Worm (Caenorhabditis elegans) whole organism, early embryonic: ENCODE data around the gene lgc-53.

Experiments used
- ama-1 ChIP-seq: fragments of 150-350 bp; optimal IDR thresholded peaks from 2 replicates; lab custom pipeline; 2014
- flt-1 ChIP-seq: fragments of 200-800 bp; sonication (Bioruptor generic); IDR thresholded peaks from 2 replicates; pipeline ENCODE4 v1.3.6; 2022; ENCODE audit warnings: missing genetic modification characterization, missing compliant biosample characterization
- hmbx-1 ChIP-seq: sonication (generic microtip); optimal IDR thresholded peaks from 2 replicates; lab custom pipeline; 2016; ENCODE audit warnings: mild to moderate bottlenecking, missing genetic modification characterization, missing compliant biosample characterization
- scrt-1 ChIP-seq: fragments of 200-800 bp; sonication (Bioruptor generic); IDR thresholded peaks from 2 replicates; pipeline ENCODE4 v1.3.6; 2022; ENCODE audit warnings: missing genetic modification characterization, missing compliant biosample characterization
- tbx-11 ChIP-seq: fragments of 200-800 bp; sonication (Bioruptor generic); IDR thresholded peaks from 2 replicates; pipeline ENCODE4 v1.3.6; 2022; ENCODE audit warnings: missing genetic modification characterization, missing compliant biosample characterization
- tbx-37 ChIP-seq: fragments of 200-800 bp; sonication (Bioruptor generic); conservative IDR thresholded peaks from 2 replicates; pipeline ENCODE4 v1.3.6; 2022; ENCODE audit warnings: missing genetic modification reagents, missing genetic modification characterization, missing compliant biosample characterization

- TF ChIP-seq ama-1 (lab: Kevin White, UChicago) (no peak), tbx-37 (GFP tag; lab: Robert Waterston, UW) (no peak), hmbx-1 (no peak), tbx-11 (GFP tag; lab: Robert Waterston, UW) (no peak), flt-1 (GFP tag; lab: Robert Waterston, UW) (no peak), scrt-1 (no peak)
These were observed 40.7 kb downstream of the lgc-53 start for ce11 chrX:16752196-16752595.
